Worm (Caenorhabditis elegans): ENCODE results near the gene ZK632.4.

- TF ChIP-seq hlh-17 (GFP tag; optimal IDR thresholded peaks at IDR 0.05; ENCODE audit: borderline replicate concordance): no peak
- TF ChIP-seq snpc-4 (tag; optimal IDR thresholded peaks at IDR 0.05): no peak
- TF ChIP-seq unc-62 (GFP tag; optimal IDR thresholded peaks at IDR 0.05): no peak
- TF ChIP-seq vab-15 (tag; optimal IDR thresholded peaks at IDR 0.05): no peak
- TF ChIP-seq unc-86 (tag; optimal IDR thresholded peaks at IDR 0.05): no peak
- no peak for TF ChIP-seq aly-2 (tag; optimal IDR thresholded peaks at IDR 0.05)
Observed at ce11 chrIII:9823748-9824147, 16.5 kb upstream of the ZK632.4 start.

Measured in whole organism, L1 larva.